Fruit fly (Drosophila melanogaster) whole organism: ENCODE measurements around the gene dgt2.

Source experiments
- CG8478 ChIP-seq: fragments of >200 bp; optimal IDR thresholded peaks from 2 replicates; lab custom pipeline; 2018; ENCODE audit warnings: inconsistent platforms
- Dll ChIP-seq: fragments of >200 bp; optimal IDR thresholded peaks from 2 replicates; lab custom pipeline; 2017
- pan ChIP-seq: fragments of >200 bp; optimal IDR thresholded peaks from 2 replicates; lab custom pipeline; 2017
- psq ChIP-seq: fragments of >200 bp; optimal IDR thresholded peaks from 2 replicates; lab custom pipeline; 2017
- usp ChIP-seq: fragments of >200 bp; optimal IDR thresholded peaks from 2 replicates; lab custom pipeline; 2017; ENCODE audit warnings: missing biosample characterization, missing genetic modification characterization, mixed read lengths

DNA sequence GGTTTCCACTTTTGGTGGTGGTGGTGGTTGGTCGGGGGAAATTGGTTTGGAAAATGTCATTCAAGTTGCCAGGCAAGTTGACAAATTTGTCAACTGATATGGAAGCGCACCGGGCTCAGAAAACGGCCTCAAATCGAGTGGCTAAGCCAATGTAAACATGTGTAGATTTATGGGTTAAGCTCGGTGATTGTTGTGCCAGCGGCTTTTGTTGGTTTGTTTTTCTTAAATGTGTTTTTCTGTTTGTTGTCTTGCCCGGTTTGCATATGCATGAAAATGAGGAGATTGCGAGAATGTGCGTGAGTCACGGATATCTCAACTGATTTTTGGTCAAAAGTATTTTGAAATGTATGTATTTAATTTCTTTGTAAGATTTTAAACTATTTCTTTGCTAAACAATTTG is 28.8 kb upstream of the dgt2 start:
- TF ChIP-seq CG8478 (lab: Kevin White, UChicago): no peak
- no peak for TF ChIP-seq psq (lab: Kevin White, UChicago)
- TF ChIP-seq pan: no peak
- TF ChIP-seq Dll: no peak
- no peak for TF ChIP-seq usp
